Fruit fly (Drosophila melanogaster) whole organism, prepupa: ENCODE data around the gene Polr1B.

Source experiments
- CG1621 ChIP-seq: fragments of 200-800 bp; sonication (Bioruptor generic); optimal IDR thresholded peaks from 3 replicates; lab custom pipeline; 2018; ENCODE audit warnings: missing biosample characterization, mild to moderate bottlenecking, missing genetic modification characterization
- CG16779 ChIP-seq: fragments of 200-800 bp; sonication (Bioruptor generic); optimal IDR thresholded peaks from 3 replicates; lab custom pipeline; 2017; ENCODE audit warnings: missing biosample characterization, mild to moderate bottlenecking, missing genetic modification characterization
- CG6792 ChIP-seq: fragments of 200-800 bp; sonication (Bioruptor generic); optimal IDR thresholded peaks from 3 replicates; lab custom pipeline; 2016; ENCODE audit warnings: missing biosample characterization, missing genetic modification characterization
- CG6854 ChIP-seq: fragments of 200-800 bp; sonication (Bioruptor generic); optimal IDR thresholded peaks from 2 replicates; lab custom pipeline; 2017; ENCODE audit warnings: missing biosample characterization, mild to moderate bottlenecking, missing genetic modification characterization
- CG7368 ChIP-seq: fragments of 200-800 bp; sonication (Bioruptor generic); optimal IDR thresholded peaks from 3 replicates; lab custom pipeline; 2016; ENCODE audit warnings: missing biosample characterization, missing genetic modification characterization
- CG8319 ChIP-seq: fragments of 200-800 bp; sonication (Bioruptor generic); optimal IDR thresholded peaks from 3 replicates; lab custom pipeline; 2016; ENCODE audit warnings: missing biosample characterization, missing genetic modification characterization
- Eip93F ChIP-seq: fragments of 200-800 bp; sonication (Bioruptor generic); optimal IDR thresholded peaks from 2 replicates; lab custom pipeline; 2016; ENCODE audit warnings: missing biosample characterization, mild to moderate bottlenecking, missing genetic modification characterization
- Ets21C ChIP-seq: fragments of 200-800 bp; sonication (Bioruptor generic); optimal IDR thresholded peaks from 3 replicates; lab custom pipeline; 2016; ENCODE audit warnings: missing biosample characterization, missing genetic modification characterization
- Lpt ChIP-seq: fragments of 200-800 bp; sonication (Bioruptor generic); optimal IDR thresholded peaks from 3 replicates; lab custom pipeline; 2016; ENCODE audit warnings: missing biosample characterization, missing genetic modification characterization
- OdsH ChIP-seq: fragments of 200-800 bp; sonication (Bioruptor generic); optimal IDR thresholded peaks from 3 replicates; lab custom pipeline; 2016; ENCODE audit warnings: missing biosample characterization, missing genetic modification characterization
- Smox ChIP-seq: fragments of 200-800 bp; sonication (Bioruptor generic); optimal IDR thresholded peaks from 3 replicates; lab custom pipeline; 2016; ENCODE audit warnings: missing biosample characterization, missing genetic modification characterization
- achi ChIP-seq: fragments of 200-800 bp; sonication (Bioruptor generic); optimal IDR thresholded peaks from 3 replicates; lab custom pipeline; 2016; ENCODE audit warnings: missing biosample characterization, missing genetic modification characterization
- ss ChIP-seq, 2 experiments: fragments of 200-800 bp; sonication (Bioruptor generic); optimal IDR thresholded peaks; 2 replicates in 1 of 2; 3 replicates in 1 of 2; lab custom pipeline; 2017 to 2018; ENCODE audit warnings: mild to moderate bottlenecking in 2 of 2, missing biosample characterization in 2 of 2, missing genetic modification characterization in 2 of 2, moderate library complexity in 1 of 2
- svp ChIP-seq: fragments of 200-800 bp; sonication (Bioruptor generic); peaks from one replicate; lab custom pipeline; 2016; ENCODE audit warnings: missing biosample characterization, missing genetic modification characterization

DNA sequence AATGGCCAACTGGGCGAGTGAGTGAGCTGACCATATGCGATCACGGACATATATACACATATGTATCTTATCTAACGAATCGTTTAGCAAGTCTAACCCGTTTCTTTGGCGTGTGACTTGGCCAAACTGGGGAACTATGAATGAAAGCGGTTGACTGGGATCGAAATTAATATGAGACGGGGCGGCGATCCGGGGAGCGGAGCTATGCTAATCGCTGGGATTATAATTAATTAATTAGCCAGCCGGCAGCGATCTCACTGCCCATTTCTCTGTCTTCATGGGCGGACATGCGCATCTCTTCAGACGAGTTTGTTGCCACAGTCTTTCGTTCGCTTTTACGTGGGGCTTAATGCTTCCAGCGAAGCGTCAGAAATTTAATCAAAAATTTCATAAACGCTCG, 11.6 kb upstream of the Polr1B start:
- TF ChIP-seq CG7368 (GFP tag; lab: Kevin White, UChicago) = no peak
- no peak for TF ChIP-seq Eip93F (GFP tag; lab: Kevin White, UChicago)
- no peak for TF ChIP-seq CG16779 (tag; lab: Kevin White, UChicago)
- TF ChIP-seq CG6792 (GFP tag; lab: Kevin White, UChicago) = no peak
- TF ChIP-seq OdsH (GFP tag; lab: Kevin White, UChicago) = no peak
- no peak for TF ChIP-seq Lpt (GFP tag; lab: Kevin White, UChicago)
- TF ChIP-seq CG6854 = no peak
- TF ChIP-seq ss (GFP tag; optimal IDR thresholded peaks at IDR 0.05; lab: Kevin White, UChicago) = no peak
- no peak for TF ChIP-seq svp (GFP tag; lab: Kevin White, UChicago)
- TF ChIP-seq CG1621 = no peak
- TF ChIP-seq Smox (GFP tag; lab: Kevin White, UChicago) = no peak
- TF ChIP-seq achi (GFP tag; lab: Kevin White, UChicago) = no peak
- no peak for TF ChIP-seq CG8319
- TF ChIP-seq Ets21C (GFP tag; lab: Kevin White, UChicago) = no peak
